Fruit fly (Drosophila melanogaster): Measurements from ENCODE around the gene opa.
A peak's percentile ranks its signal among the peaks of the same experiment; 100 is the strongest.

The opa gene

dm6 chr3R:4903565-4903964, 51.0 kb downstream of the opa start:
- no peak for TF ChIP-seq CG8478 (optimal IDR thresholded peaks at IDR 0.05)
- no peak for TF ChIP-seq CTCF (optimal IDR thresholded peaks at IDR 0.05)

- no peak for TF ChIP-seq CG8478 (optimal IDR thresholded peaks at IDR 0.05)
- no peak for TF ChIP-seq CTCF (optimal IDR thresholded peaks at IDR 0.05)
Measured at dm6 chr3R:4904844-4905243, 52.2 kb downstream of the opa start.

- TF ChIP-seq CTCF (optimal IDR thresholded peaks at IDR 0.05): peak; percentile 39 to 69
- TF ChIP-seq CG8478 (optimal IDR thresholded peaks at IDR 0.05): no peak
Measured at dm6 chr3R:4905764-4906626, 53.4 kb downstream of the opa start, which contains the start of gene Gnf1. Gene Gnf1 (plus strand): TSS chr3R:4906622.

dm6 chr3R:4906627-4906940, 54.0 kb downstream of the opa start:
- TF ChIP-seq CTCF (optimal IDR thresholded peaks at IDR 0.05): no peak
- TF ChIP-seq CG8478 (optimal IDR thresholded peaks at IDR 0.05): no peak

- TF ChIP-seq CG8478 (optimal IDR thresholded peaks at IDR 0.05): no peak
- TF ChIP-seq CTCF (optimal IDR thresholded peaks at IDR 0.05): peak; percentile 3 to 10
Measured at dm6 chr3R:4910365-4910810, 57.8 kb downstream of the opa start, which contains the start of gene Cdep. Gene Cdep (plus strand): TSS chr3R:4910552.

dm6 chr3R:4910839-4911341, 58.3 kb downstream of the opa start:
- TF ChIP-seq CG8478 (optimal IDR thresholded peaks at IDR 0.05): no peak
- TF ChIP-seq CTCF (optimal IDR thresholded peaks at IDR 0.05): no peak

- TF ChIP-seq CTCF (optimal IDR thresholded peaks at IDR 0.05) (no peak), CG8478 (optimal IDR thresholded peaks at IDR 0.05) (no peak)
Measured at dm6 chr3R:4912130-4912549, 59.5 kb downstream of the opa start.

- TF ChIP-seq CG8478 (optimal IDR thresholded peaks at IDR 0.05): no peak
- no peak for TF ChIP-seq CTCF (optimal IDR thresholded peaks at IDR 0.05)
Measured at dm6 chr3R:4913181-4913580, 60.6 kb downstream of the opa start.

dm6 chr3R:4914439-4914880, 61.8 kb downstream of the opa start:
- no peak for TF ChIP-seq CTCF (optimal IDR thresholded peaks at IDR 0.05)

Data from S2 (cell line).